Fruit fly (Drosophila melanogaster) whole organism, embryonic: ENCODE data around the gene CG12783.

Experiments used
- BEAF-32 ChIP-seq: fragments of 200-800 bp; sonication (Bioruptor generic); optimal IDR thresholded peaks from 3 replicates; lab custom pipeline; 2017; ENCODE audit warnings: missing biosample characterization, missing genetic modification characterization, mild to moderate bottlenecking, moderate library complexity, missing genetic modification reagents
- CG10147 ChIP-seq: fragments of 200-800 bp; sonication (Bioruptor generic); optimal IDR thresholded peaks from 2 replicates; lab custom pipeline; 2019; ENCODE audit warnings: missing biosample characterization, mild to moderate bottlenecking, missing genetic modification characterization, moderate library complexity
- CG1024 ChIP-seq: fragments of 200-800 bp; sonication (Bioruptor generic); IDR thresholded peaks from 2 replicates; pipeline ENCODE4 v1.3.6; 2022; ENCODE audit warnings: missing biosample characterization, missing genetic modification characterization
- CG10366 ChIP-seq: fragments of 200-800 bp; sonication (Bioruptor generic); IDR thresholded peaks from 2 replicates; pipeline ENCODE4 v1.3.6; 2022; ENCODE audit warnings: missing biosample characterization, missing genetic modification characterization
- CG10462 ChIP-seq: fragments of 200-800 bp; sonication (Bioruptor generic); optimal IDR thresholded peaks from 2 replicates; lab custom pipeline; 2016; ENCODE audit warnings: missing biosample characterization, missing genetic modification characterization
- CG11093 ChIP-seq: fragments of 200-800 bp; sonication (Bioruptor generic); IDR thresholded peaks from 3 replicates; pipeline ENCODE4 v1.3.6; 2022; ENCODE audit warnings: missing biosample characterization, missing genetic modification characterization
- CG11696 ChIP-seq: fragments of 200-800 bp; sonication (Bioruptor generic); IDR thresholded peaks from 2 replicates; pipeline ENCODE4 v1.3.6; 2022; ENCODE audit warnings: missing biosample characterization, missing genetic modification characterization
- CG12104 ChIP-seq: fragments of 200-800 bp; sonication (Bioruptor generic); optimal IDR thresholded peaks from 3 replicates; lab custom pipeline; 2016; ENCODE audit warnings: missing biosample characterization, missing genetic modification characterization
- CG14050 ChIP-seq: fragments of 200-800 bp; sonication (Bioruptor generic); IDR thresholded peaks from 3 replicates; pipeline ENCODE4 v1.3.6; 2022; ENCODE audit warnings: missing biosample characterization, missing genetic modification characterization
- CG14667 ChIP-seq: fragments of 200-800 bp; sonication (Bioruptor generic); IDR thresholded peaks from 2 replicates; pipeline ENCODE4 v1.3.6; 2022; ENCODE audit warnings: missing biosample characterization, missing genetic modification characterization
- CG2199 ChIP-seq: fragments of 200-800 bp; sonication (Bioruptor generic); IDR thresholded peaks from 3 replicates; pipeline ENCODE4 v1.3.6; 2022; ENCODE audit warnings: missing biosample characterization, missing genetic modification characterization
- CG2712 ChIP-seq: fragments of 200-800 bp; optimal IDR thresholded peaks from 3 replicates; lab custom pipeline; 2019; ENCODE audit warnings: missing biosample characterization, mild to moderate bottlenecking, missing genetic modification characterization, moderate library complexity
- CG3281 ChIP-seq: fragments of 200-800 bp; sonication (Bioruptor generic); optimal IDR thresholded peaks from 3 replicates; lab custom pipeline; 2017; ENCODE audit warnings: missing biosample characterization, mild to moderate bottlenecking, missing genetic modification characterization
- CG3407 ChIP-seq: fragments of 200-800 bp; sonication (Bioruptor generic); optimal IDR thresholded peaks from 2 replicates; lab custom pipeline; 2018; ENCODE audit warnings: missing biosample characterization, mild to moderate bottlenecking, missing genetic modification characterization
- CG3838 ChIP-seq: fragments of 200-800 bp; sonication (Bioruptor generic); optimal IDR thresholded peaks from 3 replicates; lab custom pipeline; 2016; ENCODE audit warnings: missing biosample characterization, missing genetic modification characterization
- CG3995 ChIP-seq: fragments of 200-800 bp; sonication (Bioruptor generic); optimal IDR thresholded peaks from 3 replicates; lab custom pipeline; 2016; ENCODE audit warnings: missing biosample characterization, missing genetic modification characterization
- CG4820 ChIP-seq: fragments of 200-800 bp; sonication (Bioruptor generic); optimal IDR thresholded peaks from 3 replicates; lab custom pipeline; 2016; ENCODE audit warnings: missing biosample characterization, missing genetic modification characterization
- CG6683 ChIP-seq: fragments of 200-800 bp; sonication (Bioruptor generic); optimal IDR thresholded peaks from 2 replicates; lab custom pipeline; 2017; ENCODE audit warnings: missing biosample characterization, mild to moderate bottlenecking, missing genetic modification characterization, missing genetic modification reagents
- CG7556 ChIP-seq: fragments of 200-800 bp; sonication (Bioruptor generic); optimal IDR thresholded peaks from 2 replicates; lab custom pipeline; 2017; ENCODE audit warnings: missing biosample characterization, mild to moderate bottlenecking, missing genetic modification characterization
- CG7963 ChIP-seq: fragments of 200-800 bp; sonication (Bioruptor generic); IDR thresholded peaks from 3 replicates; pipeline ENCODE4 v1.3.6; 2022; ENCODE audit warnings: missing biosample characterization, missing genetic modification characterization; ENCODE audit not compliant: partially characterized antibody
- CG8478 ChIP-seq: fragments of >200 bp; optimal IDR thresholded peaks from 2 replicates; lab custom pipeline; 2018
- Dip2 ChIP-seq: fragments of 200-800 bp; sonication (Bioruptor generic); IDR thresholded peaks from 2 replicates; pipeline ENCODE4 v1.3.6; 2022; ENCODE audit warnings: missing biosample characterization, missing genetic modification characterization
- Doc2 ChIP-seq: fragments of 200-800 bp; sonication (Bioruptor generic); IDR thresholded peaks from 2 replicates; pipeline ENCODE4 v1.3.6; 2022; ENCODE audit warnings: missing biosample characterization, missing genetic modification characterization
- Fer2 ChIP-seq: fragments of 200-800 bp; sonication (Bioruptor generic); optimal IDR thresholded peaks from 2 replicates; lab custom pipeline; 2018; ENCODE audit warnings: missing biosample characterization, mild to moderate bottlenecking, missing genetic modification characterization, moderate library complexity
- GATAe ChIP-seq: fragments of 200-800 bp; sonication (Bioruptor generic); conservative IDR thresholded peaks from 2 replicates; pipeline ENCODE4 v1.3.6; 2022; ENCODE audit warnings: missing biosample characterization, missing genetic modification characterization
- H15 ChIP-seq: fragments of 200-800 bp; sonication (Bioruptor generic); IDR thresholded peaks from 3 replicates; pipeline ENCODE4 v1.3.6; 2022; ENCODE audit warnings: missing biosample characterization, missing genetic modification characterization
- Hr51 ChIP-seq, 2 experiments: fragments of 200-800 bp; sonication (Bioruptor generic); optimal IDR thresholded peaks; 2 replicates in 1 of 2; 3 replicates in 1 of 2; lab custom pipeline; 2016 to 2018; ENCODE audit warnings: missing biosample characterization in 2 of 2, missing genetic modification characterization in 2 of 2, mild to moderate bottlenecking in 1 of 2, moderate library complexity in 1 of 2
- Hsf ChIP-seq: fragments of 200-800 bp; sonication (Bioruptor generic); optimal IDR thresholded peaks from 3 replicates; lab custom pipeline; 2016; ENCODE audit warnings: missing biosample characterization, missing genetic modification characterization
- Mad ChIP-seq: fragments of 200-800 bp; sonication (Bioruptor generic); optimal IDR thresholded peaks from 2 replicates; lab custom pipeline; 2016; ENCODE audit warnings: missing biosample characterization, missing genetic modification characterization
- Oaz ChIP-seq: fragments of 200-800 bp; sonication (Bioruptor generic); IDR thresholded peaks from 2 replicates; pipeline ENCODE4 v1.3.6; 2022; ENCODE audit warnings: missing biosample characterization, missing genetic modification characterization
- Opbp ChIP-seq: fragments of 200-800 bp; sonication (Bioruptor generic); IDR thresholded peaks from 3 replicates; pipeline ENCODE4 v1.3.6; 2022; ENCODE audit warnings: missing biosample characterization, missing genetic modification characterization; ENCODE audit not compliant: partially characterized antibody
- Pdp1 ChIP-seq, 2 experiments: fragments of 200-800 bp; sonication (Bioruptor generic); optimal IDR thresholded peaks; 3 replicates each; lab custom pipeline; 2016; ENCODE audit warnings: missing biosample characterization in 2 of 2, missing genetic modification characterization in 2 of 2, mild to moderate bottlenecking in 1 of 2, moderate library complexity in 1 of 2
- Sry-δ ChIP-seq: fragments of 200-800 bp; sonication (Bioruptor generic); optimal IDR thresholded peaks from 2 replicates; lab custom pipeline; 2016; ENCODE audit warnings: missing biosample characterization, missing genetic modification characterization
- Usf ChIP-seq: fragments of 200-800 bp; sonication (Bioruptor generic); optimal IDR thresholded peaks from 2 replicates; lab custom pipeline; 2017; ENCODE audit warnings: missing genotype, missing biosample characterization, missing genetic modification characterization
- YL-1 ChIP-seq: fragments of 200-800 bp; sonication (Bioruptor generic); optimal IDR thresholded peaks from 3 replicates; lab custom pipeline; 2017; ENCODE audit warnings: missing biosample characterization, mild to moderate bottlenecking, missing genetic modification characterization
- al ChIP-seq: fragments of 200-800 bp; sonication (Bioruptor generic); IDR thresholded peaks from 2 replicates; pipeline ENCODE4 v1.3.6; 2022; ENCODE audit warnings: missing biosample characterization, missing genetic modification characterization
- ase ChIP-seq: fragments of 200-800 bp; sonication (Bioruptor generic); IDR thresholded peaks from 3 replicates; pipeline ENCODE4 v1.3.6; 2022; ENCODE audit warnings: missing biosample characterization, missing genetic modification characterization
- cas ChIP-seq: fragments of 200-800 bp; sonication (Bioruptor generic); IDR thresholded peaks from 2 replicates; pipeline ENCODE4 v1.3.6; 2022; ENCODE audit warnings: missing biosample characterization, missing genetic modification characterization
- chn ChIP-seq: fragments of 200-800 bp; sonication (Bioruptor generic); optimal IDR thresholded peaks from 2 replicates; lab custom pipeline; 2016; ENCODE audit warnings: missing biosample characterization, missing genetic modification characterization
- corto ChIP-seq: fragments of 200-800 bp; sonication (Bioruptor generic); optimal IDR thresholded peaks from 2 replicates; lab custom pipeline; 2016; ENCODE audit warnings: missing biosample characterization, mild to moderate bottlenecking, missing genetic modification characterization, moderate library complexity
- esg ChIP-seq: fragments of 200-800 bp; sonication (Bioruptor generic); conservative IDR thresholded peaks from 2 replicates; pipeline ENCODE4 v1.3.6; 2022; ENCODE audit warnings: missing biosample characterization, missing genetic modification characterization
- fd3F ChIP-seq: fragments of 200-800 bp; sonication (Bioruptor generic); optimal IDR thresholded peaks from 2 replicates; lab custom pipeline; 2018; ENCODE audit warnings: missing biosample characterization, mild to moderate bottlenecking, missing genetic modification characterization, moderate library complexity
- h ChIP-seq: fragments of >200 bp; optimal IDR thresholded peaks from 2 replicates; lab custom pipeline; 2017
- nerfin-1 ChIP-seq: fragments of 200-800 bp; sonication (Bioruptor generic); optimal IDR thresholded peaks from 3 replicates; lab custom pipeline; 2019; ENCODE audit warnings: missing biosample characterization, mild to moderate bottlenecking, missing genetic modification characterization, moderate library complexity
- phol ChIP-seq: fragments of 200-800 bp; sonication (Bioruptor generic); optimal IDR thresholded peaks from 3 replicates; lab custom pipeline; 2018; ENCODE audit warnings: missing biosample characterization, mild to moderate bottlenecking, missing genetic modification characterization, moderate library complexity
- scrt ChIP-seq: fragments of 200-800 bp; sonication (Bioruptor generic); optimal IDR thresholded peaks from 2 replicates; lab custom pipeline; 2018; ENCODE audit warnings: missing biosample characterization, mild to moderate bottlenecking, missing genetic modification characterization, moderate library complexity
- sd ChIP-seq: fragments of 200-800 bp; sonication (Bioruptor generic); optimal IDR thresholded peaks from 3 replicates; lab custom pipeline; 2018; ENCODE audit warnings: missing biosample characterization, mild to moderate bottlenecking, missing genetic modification characterization, moderate library complexity
- unpg ChIP-seq: fragments of 200-800 bp; sonication (Bioruptor generic); optimal IDR thresholded peaks from 3 replicates; lab custom pipeline; 2018; ENCODE audit warnings: missing biosample characterization, mild to moderate bottlenecking, missing genetic modification characterization, moderate library complexity
- vfl ChIP-seq: fragments of 200-800 bp; sonication (Bioruptor generic); optimal IDR thresholded peaks from 2 replicates; lab custom pipeline; 2016; ENCODE audit warnings: missing biosample characterization, missing genetic modification characterization
- zfh1 ChIP-seq: fragments of 200-800 bp; sonication (Bioruptor generic); IDR thresholded peaks from 3 replicates; pipeline ENCODE4 v1.3.6; 2022; ENCODE audit warnings: missing biosample characterization, missing genetic modification characterization

Gene CG12783

dm6 chr3R:16615009-16615408 lies 1.8 kb upstream of the CG12783 start, which contains the start of gene CG17562:
TSS of gene CG17562 (plus strand) at chr3R:16615309.
- TF ChIP-seq Pdp1 (GFP tag; optimal IDR thresholded peaks at IDR 0.05; lab: Kevin White, UChicago) (no peak), CG6683 (GFP tag; lab: Kevin White, UChicago) (no peak), chn (GFP tag; lab: Kevin White, UChicago) (no peak), scrt (no peak), Oaz (no peak)

dm6 chr3R:16614241-16614640 lies 1.0 kb upstream of the CG12783 start, which contains the start of gene CG10340:
TSS of gene CG10340 (minus strand) at chr3R:16614391.
- no peak for TF ChIP-seq cas
- no peak for TF ChIP-seq ase (GFP tag; lab: Robert Waterston, UW)
- no peak for TF ChIP-seq CG4820
- no peak for TF ChIP-seq CG8478 (lab: Kevin White, UChicago)
- no peak for TF ChIP-seq Dip2
- no peak for TF ChIP-seq CG11696 (GFP tag; lab: Robert Waterston, UW)
- TF ChIP-seq unpg (GFP tag; lab: Kevin White, UChicago), result no peak
- TF ChIP-seq CG3281 (GFP tag; lab: Kevin White, UChicago), result no peak
- TF ChIP-seq H15 (GFP tag; lab: Robert Waterston, UW), result no peak
- no peak for TF ChIP-seq Hsf (GFP tag; lab: Kevin White, UChicago)
- no peak for TF ChIP-seq vfl (GFP tag; lab: Kevin White, UChicago)
- TF ChIP-seq CG14667 (GFP tag; lab: Robert Waterston, UW), result no peak
- TF ChIP-seq CG3995 (GFP tag; lab: Kevin White, UChicago), result peak; percentile 60
- TF ChIP-seq phol (tag; lab: Kevin White, UChicago), result peak; percentile 15
- TF ChIP-seq h (lab: Kevin White, UChicago), result no peak
- no peak for TF ChIP-seq Usf
- peak; percentile 12; the same call in 1 of the 2 replicates for TF ChIP-seq CG10366 (GFP tag; lab: Robert Waterston, UW)
- TF ChIP-seq Doc2, result no peak
- TF ChIP-seq CG11093 (GFP tag; lab: Robert Waterston, UW), result no peak
- TF ChIP-seq GATAe (GFP tag; lab: Robert Waterston, UW), result no peak
- 0 out of 3 replicates have a peak, but pooled peaks have one; percentile 21 for TF ChIP-seq CG14050 (GFP tag; lab: Robert Waterston, UW)
- TF ChIP-seq CG12104, result no peak
- TF ChIP-seq Hr51 (GFP tag; optimal IDR thresholded peaks at IDR 0.05; lab: Kevin White, UChicago), result no peak
- peak; percentile 81 for TF ChIP-seq BEAF-32
- no peak for TF ChIP-seq fd3F (GFP tag; lab: Kevin White, UChicago)
- peak; percentile 63 for TF ChIP-seq YL-1 (GFP tag; lab: Kevin White, UChicago)
- no peak for TF ChIP-seq nerfin-1
- no peak for TF ChIP-seq Mad (GFP tag; lab: Kevin White, UChicago)
- TF ChIP-seq esg (GFP tag; lab: Robert Waterston, UW), result no peak
- 0 out of 2 replicates have a peak, but pooled peaks have one; percentile 7 for TF ChIP-seq al (GFP tag; lab: Robert Waterston, UW)
- no peak for TF ChIP-seq CG1024 (GFP tag; lab: Robert Waterston, UW)
- TF ChIP-seq CG10147 (GFP tag; lab: Kevin White, UChicago), result no peak
- TF ChIP-seq corto, result no peak
- peak; percentile 87 for TF ChIP-seq Opbp (GFP tag; lab: Robert Waterston, UW)
- peak; percentile 53; the same call in 1 of the 3 replicates for TF ChIP-seq CG7963 (GFP tag; lab: Robert Waterston, UW)
- peak; percentile 81 for TF ChIP-seq Sry-δ (GFP tag; lab: Kevin White, UChicago)
- TF ChIP-seq chn (GFP tag; lab: Kevin White, UChicago), result no peak
- no peak for TF ChIP-seq CG2199
- TF ChIP-seq Fer2 (tag; lab: Kevin White, UChicago), result no peak
- TF ChIP-seq CG3407 (GFP tag; lab: Kevin White, UChicago), result no peak
- TF ChIP-seq CG10462, result no peak
- no peak for TF ChIP-seq CG3838 (GFP tag; lab: Kevin White, UChicago)
- no peak for TF ChIP-seq zfh1 (GFP tag; lab: Robert Waterston, UW)
- TF ChIP-seq sd (tag; lab: Kevin White, UChicago), result no peak
- no peak for TF ChIP-seq CG2712
- no peak for TF ChIP-seq CG7556 (GFP tag; lab: Kevin White, UChicago)
